Fruit fly (Drosophila melanogaster) Kc167 (cell line): ENCODE measurements around the gene Sgs5bis.

Experiments
- h ChIP-seq: fragments of >200 bp; optimal IDR thresholded peaks from 3 replicates; lab custom pipeline; 2018; ENCODE audit warnings: missing external identifiers
- insv ChIP-seq: fragments of >200 bp; optimal IDR thresholded peaks from 3 replicates; lab custom pipeline; 2018; ENCODE audit warnings: missing external identifiers
- psq ChIP-seq: fragments of >200 bp; optimal IDR thresholded peaks from 2 replicates; lab custom pipeline; 2017; ENCODE audit warnings: missing external identifiers

DNA sequence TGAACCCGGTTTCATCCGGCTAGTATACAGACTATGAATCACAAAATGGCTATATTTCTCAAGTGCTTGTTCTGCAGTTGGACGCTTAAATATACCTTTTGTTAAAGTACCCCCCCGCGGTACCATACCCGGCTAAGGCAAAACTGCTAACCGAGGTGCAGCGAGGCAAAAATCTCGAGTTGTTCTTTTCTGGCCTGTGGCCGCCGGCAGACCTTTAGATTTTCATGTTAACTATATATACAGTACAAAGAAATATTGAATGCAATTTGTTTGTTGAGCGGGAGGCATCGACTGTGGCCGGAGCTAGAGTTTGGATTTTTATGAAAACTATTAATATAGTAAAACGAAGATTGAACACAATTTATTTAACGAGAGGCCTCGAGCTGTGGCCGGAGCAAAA, 21.6 kb downstream of the Sgs5bis start:
- TF ChIP-seq insv (lab: Kevin White, UChicago) (no peak), h (lab: Kevin White, UChicago) (no peak), psq (lab: Kevin White, UChicago) (no peak)
